Fruit fly (Drosophila melanogaster) whole organism, embryonic: ENCODE results near the gene cher.
A peak's percentile ranks its signal among the peaks of the same experiment; 100 is the strongest.

Source experiments
- Asciz ChIP-seq: fragments of 200-800 bp; sonication (Bioruptor generic); optimal IDR thresholded peaks from 2 replicates; lab custom pipeline; 2017; ENCODE audit warnings: missing biosample characterization, mild to moderate bottlenecking, missing genetic modification characterization, missing genetic modification reagents
- B-H1 ChIP-seq: fragments of 200-800 bp; sonication (Bioruptor generic); IDR thresholded peaks from 3 replicates; pipeline ENCODE4 v1.3.6; 2022; ENCODE audit warnings: missing biosample characterization, missing genetic modification characterization
- BtbVII ChIP-seq: fragments of 200-800 bp; sonication (Bioruptor generic); optimal IDR thresholded peaks from 3 replicates; lab custom pipeline; 2017; ENCODE audit warnings: missing biosample characterization, mild to moderate bottlenecking, missing genetic modification characterization
- CG10274 ChIP-seq: fragments of 200-800 bp; sonication (Bioruptor generic); optimal IDR thresholded peaks from 3 replicates; lab custom pipeline; 2017; ENCODE audit warnings: missing biosample characterization, mild to moderate bottlenecking, missing genetic modification characterization
- CG10321 ChIP-seq: fragments of 200-800 bp; sonication (Bioruptor generic); IDR thresholded peaks from 2 replicates; pipeline ENCODE4 v1.3.6; 2022; ENCODE audit warnings: missing biosample characterization, missing genetic modification characterization
- CG10979 ChIP-seq: fragments of 200-800 bp; sonication (Bioruptor generic); optimal IDR thresholded peaks from 2 replicates; lab custom pipeline; 2018; ENCODE audit warnings: missing biosample characterization, mild to moderate bottlenecking, missing genetic modification characterization, moderate library complexity
- CG11093 ChIP-seq: fragments of 200-800 bp; sonication (Bioruptor generic); IDR thresholded peaks from 3 replicates; pipeline ENCODE4 v1.3.6; 2022; ENCODE audit warnings: missing biosample characterization, missing genetic modification characterization
- CG12219 ChIP-seq: fragments of 200-800 bp; sonication (Bioruptor generic); optimal IDR thresholded peaks from 3 replicates; lab custom pipeline; 2018; ENCODE audit warnings: missing biosample characterization, mild to moderate bottlenecking, missing genetic modification characterization
- CG13123 ChIP-seq: fragments of 200-800 bp; sonication (Bioruptor generic); optimal IDR thresholded peaks from 2 replicates; lab custom pipeline; 2016; ENCODE audit warnings: missing biosample characterization, missing genetic modification characterization
- CG13775 ChIP-seq: fragments of 200-800 bp; sonication (Bioruptor generic); optimal IDR thresholded peaks from 3 replicates; lab custom pipeline; 2017; ENCODE audit warnings: missing biosample characterization, mild to moderate bottlenecking, missing genetic modification characterization
- CG13894 ChIP-seq: fragments of 200-800 bp; sonication (Bioruptor generic); optimal IDR thresholded peaks from 3 replicates; lab custom pipeline; 2018; ENCODE audit warnings: missing biosample characterization, mild to moderate bottlenecking, missing genetic modification characterization, moderate library complexity
- CG14441 ChIP-seq: fragments of 200-800 bp; sonication (Bioruptor generic); IDR thresholded peaks from 2 replicates; pipeline ENCODE4 v1.3.6; 2022; ENCODE audit warnings: missing biosample characterization, missing genetic modification characterization
- CG14860 ChIP-seq: fragments of 200-800 bp; sonication (Bioruptor generic); IDR thresholded peaks from 3 replicates; pipeline ENCODE4 v1.3.6; 2022; ENCODE audit warnings: missing biosample characterization, missing genetic modification characterization; ENCODE audit not compliant: partially characterized antibody
- CG15011 ChIP-seq: fragments of 200-800 bp; sonication (Bioruptor generic); optimal IDR thresholded peaks from 3 replicates; lab custom pipeline; 2018; ENCODE audit warnings: missing biosample characterization, mild to moderate bottlenecking, missing genetic modification characterization
- CG15073 ChIP-seq: fragments of 200-800 bp; sonication (Bioruptor generic); optimal IDR thresholded peaks from 2 replicates; lab custom pipeline; 2016; ENCODE audit warnings: missing biosample characterization, missing genetic modification characterization
- CG1529 ChIP-seq: fragments of 200-800 bp; sonication (Bioruptor generic); optimal IDR thresholded peaks from 3 replicates; lab custom pipeline; 2018; ENCODE audit warnings: missing biosample characterization, missing genetic modification characterization
- CG17912 ChIP-seq: fragments of 200-800 bp; sonication (Bioruptor generic); optimal IDR thresholded peaks from 2 replicates; lab custom pipeline; 2018; ENCODE audit warnings: missing biosample characterization, mild to moderate bottlenecking, missing genetic modification characterization
- CG2120 ChIP-seq: fragments of 200-800 bp; sonication (Bioruptor generic); optimal IDR thresholded peaks from 3 replicates; lab custom pipeline; 2016; ENCODE audit warnings: missing biosample characterization, missing genetic modification characterization
- CG2199 ChIP-seq: fragments of 200-800 bp; sonication (Bioruptor generic); IDR thresholded peaks from 3 replicates; pipeline ENCODE4 v1.3.6; 2022; ENCODE audit warnings: missing biosample characterization, missing genetic modification characterization
- CG30020 ChIP-seq: fragments of 200-800 bp; optimal IDR thresholded peaks from 2 replicates; lab custom pipeline; 2019; ENCODE audit warnings: missing biosample characterization, mild to moderate bottlenecking, missing genetic modification characterization, moderate library complexity
- CG31224 ChIP-seq: fragments of 200-800 bp; sonication (Bioruptor generic); IDR thresholded peaks from 2 replicates; pipeline ENCODE4 v1.3.6; 2022; ENCODE audit warnings: missing biosample characterization, missing genetic modification characterization
- CG42726 ChIP-seq: fragments of 200-800 bp; sonication (Bioruptor generic); IDR thresholded peaks from 2 replicates; pipeline ENCODE4 v1.3.6; 2022; ENCODE audit warnings: missing biosample characterization, missing genetic modification characterization; ENCODE audit not compliant: partially characterized antibody
- CG5953 ChIP-seq: fragments of 200-800 bp; sonication (Bioruptor generic); IDR thresholded peaks from 2 replicates; pipeline ENCODE4 v1.3.6; 2022; ENCODE audit warnings: missing biosample characterization, missing genetic modification characterization
- CG6272 ChIP-seq: fragments of 200-800 bp; sonication (Bioruptor generic); IDR thresholded peaks from 2 replicates; pipeline ENCODE4 v1.3.6; 2022; ENCODE audit warnings: missing biosample characterization, missing genetic modification characterization
- CG7839 ChIP-seq: fragments of 200-800 bp; sonication (Bioruptor generic); optimal IDR thresholded peaks from 3 replicates; lab custom pipeline; 2018; ENCODE audit warnings: missing biosample characterization, mild to moderate bottlenecking, missing genetic modification characterization, moderate library complexity
- CG9609 ChIP-seq: fragments of 200-800 bp; sonication (Bioruptor generic); optimal IDR thresholded peaks from 3 replicates; lab custom pipeline; 2016; ENCODE audit warnings: missing biosample characterization, missing genetic modification characterization
- CG9932 ChIP-seq: fragments of 200-800 bp; sonication (Bioruptor generic); IDR thresholded peaks from 2 replicates; pipeline ENCODE4 v1.3.6; 2022; ENCODE audit warnings: missing biosample characterization, missing genetic modification characterization
- Deaf1 ChIP-seq: fragments of 200-800 bp; optimal IDR thresholded peaks from 3 replicates; lab custom pipeline; 2019; ENCODE audit warnings: missing biosample characterization, mild to moderate bottlenecking, missing genetic modification characterization, moderate library complexity
- Dref ChIP-seq: fragments of 200-800 bp; sonication (Bioruptor generic); IDR thresholded peaks from 2 replicates; pipeline ENCODE4 v1.3.6; 2022; ENCODE audit warnings: missing biosample characterization, missing genetic modification characterization
- H2.0 ChIP-seq: fragments of 200-800 bp; sonication (Bioruptor generic); IDR thresholded peaks from 2 replicates; pipeline ENCODE4 v1.3.6; 2022; ENCODE audit warnings: missing biosample characterization, missing genetic modification characterization
- Hsf ChIP-seq: fragments of 200-800 bp; sonication (Bioruptor generic); optimal IDR thresholded peaks from 3 replicates; lab custom pipeline; 2016; ENCODE audit warnings: missing biosample characterization, missing genetic modification characterization
- MBD-R2 ChIP-seq: fragments of 200-800 bp; sonication (Bioruptor generic); IDR thresholded peaks from 2 replicates; pipeline ENCODE4 v1.3.6; 2022; ENCODE audit warnings: missing biosample characterization, missing genetic modification characterization
- Myb ChIP-seq: fragments of 200-800 bp; sonication (Bioruptor generic); optimal IDR thresholded peaks from 2 replicates; lab custom pipeline; 2016; ENCODE audit warnings: missing biosample characterization, missing genetic modification characterization
- NC2α ChIP-seq: fragments of 200-800 bp; sonication (Bioruptor generic); optimal IDR thresholded peaks from 2 replicates; lab custom pipeline; 2016; ENCODE audit warnings: missing biosample characterization, missing genetic modification characterization
- Side ChIP-seq: fragments of 200-800 bp; sonication (Bioruptor generic); optimal IDR thresholded peaks from 2 replicates; lab custom pipeline; 2016; ENCODE audit warnings: missing biosample characterization, missing genetic modification characterization
- Spps ChIP-seq: fragments of 200-800 bp; sonication (Bioruptor generic); optimal IDR thresholded peaks from 2 replicates; lab custom pipeline; 2018; ENCODE audit warnings: missing biosample characterization, mild to moderate bottlenecking, missing genetic modification characterization
- Xbp1 ChIP-seq: fragments of 200-800 bp; sonication (Bioruptor generic); optimal IDR thresholded peaks from 3 replicates; lab custom pipeline; 2016; ENCODE audit warnings: missing biosample characterization, mild to moderate bottlenecking, missing genetic modification characterization
- ara ChIP-seq: fragments of 200-800 bp; sonication (Bioruptor generic); IDR thresholded peaks from 2 replicates; pipeline ENCODE4 v1.3.6; 2022; ENCODE audit warnings: missing biosample characterization, missing genetic modification characterization
- bab2 ChIP-seq: fragments of 200-800 bp; sonication (Bioruptor generic); optimal IDR thresholded peaks from 2 replicates; lab custom pipeline; 2016; ENCODE audit warnings: missing biosample characterization, missing genetic modification characterization
- bigmax ChIP-seq: fragments of 200-800 bp; sonication (Bioruptor generic); optimal IDR thresholded peaks from 2 replicates; lab custom pipeline; 2018; ENCODE audit warnings: missing biosample characterization, mild to moderate bottlenecking, missing genetic modification characterization
- cato ChIP-seq: fragments of 200-800 bp; sonication (Bioruptor generic); optimal IDR thresholded peaks from 2 replicates; lab custom pipeline; 2016; ENCODE audit warnings: missing biosample characterization, missing genetic modification characterization, borderline replicate concordance
- crol ChIP-seq: fragments of 200-800 bp; sonication (Bioruptor generic); IDR thresholded peaks from 2 replicates; pipeline ENCODE4 v1.3.6; 2022; ENCODE audit warnings: missing biosample characterization, missing genetic modification characterization
- gro ChIP-seq: fragments of 200-800 bp; sonication (Bioruptor generic); optimal IDR thresholded peaks from 2 replicates; lab custom pipeline; 2016; ENCODE audit warnings: missing biosample characterization, missing genetic modification characterization
- gsb ChIP-seq: fragments of 200-800 bp; sonication (Bioruptor generic); IDR thresholded peaks from 2 replicates; pipeline ENCODE4 v1.3.6; 2022; ENCODE audit warnings: missing biosample characterization, missing genetic modification characterization
- gsb-n ChIP-seq: fragments of 200-800 bp; sonication (Bioruptor generic); optimal IDR thresholded peaks from 3 replicates; lab custom pipeline; 2018; ENCODE audit warnings: missing biosample characterization, mild to moderate bottlenecking, missing genetic modification characterization
- lilli ChIP-seq: fragments of 200-800 bp; sonication (Bioruptor generic); optimal IDR thresholded peaks from 3 replicates; lab custom pipeline; 2016; ENCODE audit warnings: missing biosample characterization, missing genetic modification characterization
- pho ChIP-seq: fragments of 200-800 bp; sonication (Bioruptor generic); optimal IDR thresholded peaks from 2 replicates; lab custom pipeline; 2016; ENCODE audit warnings: missing biosample characterization, missing genetic modification characterization
- pzg ChIP-seq: fragments of 200-800 bp; sonication (Bioruptor generic); optimal IDR thresholded peaks from 3 replicates; lab custom pipeline; 2018; ENCODE audit warnings: missing biosample characterization, mild to moderate bottlenecking, missing genetic modification characterization, moderate library complexity
- sens ChIP-seq: fragments of 200-800 bp; sonication (Bioruptor generic); peaks from one replicate; lab custom pipeline; 2016; ENCODE audit warnings: missing biosample characterization, missing genetic modification characterization
- sr ChIP-seq: fragments of 200-800 bp; sonication (Bioruptor generic); IDR thresholded peaks from 3 replicates; pipeline ENCODE4 v1.3.6; 2022; ENCODE audit warnings: missing biosample characterization, missing genetic modification characterization
- trh ChIP-seq: fragments of 200-800 bp; sonication (Bioruptor generic); optimal IDR thresholded peaks from 2 replicates; lab custom pipeline; 2016; ENCODE audit warnings: missing biosample characterization, missing genetic modification characterization
- twi ChIP-seq: fragments of 200-800 bp; optimal IDR thresholded peaks from 2 replicates; lab custom pipeline; 2019; ENCODE audit warnings: missing biosample characterization, mild to moderate bottlenecking, missing genetic modification characterization, moderate library complexity
- usp ChIP-seq: fragments of >200 bp; optimal IDR thresholded peaks from 2 replicates; lab custom pipeline; 2017; ENCODE audit warnings: missing biosample characterization, missing genetic modification characterization

Gene cher

dm6 chr3R:17060244-17060664 is 64.9 kb downstream of the cher start (continued):
- TF ChIP-seq bigmax (GFP tag; lab: Kevin White, UChicago): no peak
- peak; percentile 32; the same call in 1 of the 2 replicates for TF ChIP-seq CG14441 (GFP tag; lab: Robert Waterston, UW)
- no peak for TF ChIP-seq CG6272 (GFP tag; lab: Robert Waterston, UW)
- peak; percentile 32 for TF ChIP-seq gsb-n (tag; lab: Kevin White, UChicago)
- TF ChIP-seq Xbp1: peak; percentile 53
- no peak for TF ChIP-seq CG15011
- peak; percentile 41 for TF ChIP-seq CG13775 (GFP tag; lab: Kevin White, UChicago)
- no peak for TF ChIP-seq CG11093 (GFP tag; lab: Robert Waterston, UW)
- TF ChIP-seq CG2120: peak; percentile 63
- peak; percentile 94 for TF ChIP-seq sens
- TF ChIP-seq CG42726 (GFP tag; lab: Robert Waterston, UW): no peak
- TF ChIP-seq twi (tag; lab: Kevin White, UChicago): no peak
- TF ChIP-seq bab2 (GFP tag; lab: Kevin White, UChicago): peak; percentile 1
- TF ChIP-seq CG9932 (GFP tag; lab: Robert Waterston, UW): no peak
- TF ChIP-seq CG10274 (GFP tag; lab: Kevin White, UChicago): peak; percentile 22
- no peak for TF ChIP-seq CG5953 (GFP tag; lab: Robert Waterston, UW)
- TF ChIP-seq gsb (GFP tag; lab: Robert Waterston, UW): no peak
- TF ChIP-seq CG31224 (GFP tag; lab: Robert Waterston, UW): no peak
- TF ChIP-seq CG17912: no peak
- TF ChIP-seq sr (GFP tag; lab: Robert Waterston, UW): no peak
- TF ChIP-seq MBD-R2 (GFP tag; lab: Robert Waterston, UW): no peak
- peak; percentile 26 for TF ChIP-seq lilli (GFP tag; lab: Kevin White, UChicago)
- no peak for TF ChIP-seq crol (GFP tag; lab: Robert Waterston, UW)
- peak; percentile 42 for TF ChIP-seq BtbVII (GFP tag; lab: Kevin White, UChicago)
- TF ChIP-seq CG13123 (GFP tag; lab: Kevin White, UChicago): no peak
- TF ChIP-seq trh (GFP tag; lab: Kevin White, UChicago): no peak
- TF ChIP-seq pho (GFP tag; lab: Kevin White, UChicago): peak; percentile 24
- TF ChIP-seq CG9609 (GFP tag; lab: Kevin White, UChicago): peak; percentile 43
- TF ChIP-seq cato (GFP tag; lab: Kevin White, UChicago): no peak
- no peak for TF ChIP-seq Deaf1
- no peak for TF ChIP-seq CG30020
- no peak for TF ChIP-seq CG13894
- no peak for TF ChIP-seq Dref (GFP tag; lab: Robert Waterston, UW)
- TF ChIP-seq CG10321 (GFP tag; lab: Robert Waterston, UW): no peak
- no peak for TF ChIP-seq pzg
- no peak for TF ChIP-seq CG15073 (GFP tag; lab: Kevin White, UChicago)
- peak; percentile 33 for TF ChIP-seq Hsf (GFP tag; lab: Kevin White, UChicago)
- peak; percentile 58 for TF ChIP-seq CG10979
- peak; percentile 62 for TF ChIP-seq CG7839 (tag; lab: Kevin White, UChicago)
- peak; percentile 14; the same call in 1 of the 2 replicates for TF ChIP-seq H2.0
- no peak for TF ChIP-seq ara
- TF ChIP-seq CG2199 (GFP tag; lab: Robert Waterston, UW): no peak
- no peak for TF ChIP-seq CG12219 (GFP tag; lab: Kevin White, UChicago)
- no peak for TF ChIP-seq gro (GFP tag; lab: Kevin White, UChicago)
- peak; percentile 69 for TF ChIP-seq Asciz (GFP tag; lab: Kevin White, UChicago)
- peak; percentile 1 for TF ChIP-seq Spps (tag; lab: Kevin White, UChicago)
- TF ChIP-seq B-H1 (GFP tag; lab: Robert Waterston, UW): no peak
- peak; percentile 5 for TF ChIP-seq Myb (GFP tag; lab: Kevin White, UChicago)
- no peak for TF ChIP-seq usp (GFP tag; lab: Kevin White, UChicago)
- TF ChIP-seq CG14860: no peak
- TF ChIP-seq NC2α (GFP tag; lab: Kevin White, UChicago): no peak
- TF ChIP-seq Side (GFP tag; lab: Kevin White, UChicago): no peak
- TF ChIP-seq CG1529 (GFP tag; lab: Kevin White, UChicago): peak; percentile 46
